Worm (Caenorhabditis elegans): ENCODE results near the gene srd-49.

Gene srd-49

DNA sequence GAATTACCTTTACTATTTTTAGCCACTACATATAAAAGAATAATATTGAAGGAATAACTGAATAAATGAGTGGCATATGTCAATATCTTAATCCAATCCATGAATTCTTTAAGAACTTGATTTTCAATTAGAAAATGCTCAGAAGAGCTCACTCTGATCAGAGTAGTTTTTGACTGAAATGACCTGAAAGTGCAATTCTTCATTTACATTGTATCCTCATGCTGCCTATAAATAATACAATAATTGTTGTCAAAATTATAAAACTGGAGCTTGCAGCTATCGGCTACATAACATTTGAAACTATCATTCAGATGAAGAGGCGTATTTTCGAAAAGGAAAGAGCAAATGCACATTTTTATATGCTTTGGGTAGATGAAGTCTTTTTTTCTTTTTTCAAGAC is 28.2 kb downstream of the srd-49 start, which contains the start of gene srxa-19:
Gene srxa-19 (minus strand): TSS at position 101 of the 400 bp plus-strand sequence.
- TF ChIP-seq hnd-1 (tag; optimal IDR thresholded peaks at IDR 0.05), result no peak
- TF ChIP-seq tbx-11 (GFP tag; IDR thresholded peaks at IDR 0.05), result no peak
- no peak for TF ChIP-seq tra-4 (tag; optimal IDR thresholded peaks at IDR 0.05)
- no peak for TF ChIP-seq ceh-36 (tag; optimal IDR thresholded peaks at IDR 0.05)
- TF ChIP-seq tbx-37 (GFP tag; conservative IDR thresholded peaks at IDR 0.05), result no peak
- no peak for TF ChIP-seq pes-1 (GFP tag; IDR thresholded peaks at IDR 0.05)
- TF ChIP-seq hmg-4 (GFP tag; optimal IDR thresholded peaks at IDR 0.05), result no peak
- no peak for TF ChIP-seq sea-1 (GFP tag; conservative IDR thresholded peaks at IDR 0.05)
- TF ChIP-seq hmbx-1 (tag; optimal IDR thresholded peaks at IDR 0.05), result no peak
- no peak for TF ChIP-seq aly-1 (tag; optimal IDR thresholded peaks at IDR 0.05)
- TF ChIP-seq F13C5.2 (tag; optimal IDR thresholded peaks at IDR 0.05), result no peak
- TF ChIP-seq ceh-13 (GFP tag; optimal IDR thresholded peaks at IDR 0.05), result no peak
- TF ChIP-seq flt-1 (GFP tag; IDR thresholded peaks at IDR 0.05), result no peak
- TF ChIP-seq B0310.2 (tag; optimal IDR thresholded peaks at IDR 0.05), result no peak
- no peak for TF ChIP-seq ets-7 (tag; optimal IDR thresholded peaks at IDR 0.05)
- no peak for TF ChIP-seq ama-1 (optimal IDR thresholded peaks at IDR 0.05)
- no peak for TF ChIP-seq scrt-1 (GFP tag; IDR thresholded peaks at IDR 0.05)

DNA sequence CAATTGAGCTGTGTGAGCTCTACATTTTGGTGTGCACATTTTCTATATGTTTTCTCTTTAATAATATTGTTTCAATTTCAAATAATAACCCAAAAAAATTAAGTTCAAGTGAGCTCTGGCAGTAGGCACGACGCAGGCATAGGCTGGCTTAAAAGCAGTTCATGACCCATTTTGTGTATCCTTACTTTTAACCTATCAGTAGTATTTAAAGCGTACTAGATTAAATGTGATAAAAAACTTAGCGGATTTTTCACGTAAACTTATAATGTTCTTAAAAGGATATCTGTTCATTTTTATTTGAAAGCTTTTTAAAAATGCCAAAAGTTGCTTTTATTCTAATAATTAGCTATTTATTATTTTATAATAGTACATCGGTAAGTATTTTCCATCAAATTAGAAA is 28.9 kb downstream of the srd-49 start, which contains the start of gene C08B6.6:
Gene C08B6.6 (plus strand): TSS at position 301 of the 400 bp plus-strand sequence.
- TF ChIP-seq pes-1 (GFP tag; IDR thresholded peaks at IDR 0.05) (no peak), hmg-4 (GFP tag; optimal IDR thresholded peaks at IDR 0.05) (no peak), tbx-37 (GFP tag; conservative IDR thresholded peaks at IDR 0.05) (no peak), ama-1 (optimal IDR thresholded peaks at IDR 0.05) (no peak), sea-1 (GFP tag; conservative IDR thresholded peaks at IDR 0.05) (no peak), tra-4 (tag; optimal IDR thresholded peaks at IDR 0.05) (no peak), B0310.2 (tag; optimal IDR thresholded peaks at IDR 0.05) (no peak), ceh-13 (GFP tag; optimal IDR thresholded peaks at IDR 0.05) (no peak), hnd-1 (tag; optimal IDR thresholded peaks at IDR 0.05) (no peak), aly-1 (tag; optimal IDR thresholded peaks at IDR 0.05) (no peak), tbx-11 (GFP tag; IDR thresholded peaks at IDR 0.05) (no peak), scrt-1 (GFP tag; IDR thresholded peaks at IDR 0.05) (no peak), F13C5.2 (tag; optimal IDR thresholded peaks at IDR 0.05) (no peak), hmbx-1 (tag; optimal IDR thresholded peaks at IDR 0.05) (no peak), flt-1 (GFP tag; IDR thresholded peaks at IDR 0.05) (no peak), ceh-36 (tag; optimal IDR thresholded peaks at IDR 0.05) (no peak)

DNA sequence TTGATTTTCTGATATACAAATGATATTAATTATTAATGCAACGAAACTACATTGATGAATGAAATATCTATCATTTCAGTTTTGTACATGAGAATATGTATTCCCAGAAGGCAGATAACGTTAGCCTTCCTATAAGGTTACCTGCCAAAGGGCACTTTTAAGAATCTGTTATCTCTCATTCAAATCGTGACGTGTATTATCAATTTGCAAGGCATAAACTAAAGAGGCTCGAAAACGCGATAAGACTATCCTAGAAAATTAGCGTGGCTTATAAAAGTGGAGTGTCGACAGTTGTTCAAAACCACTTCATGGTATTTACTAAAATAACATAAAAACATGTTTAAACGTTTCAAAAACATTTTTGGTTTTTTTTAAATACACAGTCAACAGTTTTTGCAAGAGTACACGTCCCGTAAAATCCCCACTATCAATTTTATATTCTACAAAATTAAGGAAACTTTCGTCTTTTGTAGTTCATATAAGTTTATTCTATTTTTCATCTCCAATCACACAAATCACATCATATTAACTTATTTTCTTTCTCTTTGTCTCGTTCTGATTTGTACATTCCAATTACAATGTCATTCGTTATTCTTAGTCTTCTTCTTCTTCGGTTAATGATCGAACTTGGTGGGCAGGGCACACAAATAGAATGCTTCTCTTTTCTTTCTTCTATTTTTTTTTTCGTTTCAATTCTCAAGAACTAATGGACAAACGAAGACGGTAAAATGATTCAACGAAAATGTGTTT is 30.5 kb downstream of the srd-49 start, which contains the start of gene C08B6.10:
Gene C08B6.10 (plus strand): TSS at position 700 of the 750 bp plus-strand sequence.
- TF ChIP-seq ama-1 (optimal IDR thresholded peaks at IDR 0.05) (no peak), tbx-11 (GFP tag; IDR thresholded peaks at IDR 0.05) (no peak), F13C5.2 (tag; optimal IDR thresholded peaks at IDR 0.05) (no peak), ceh-13 (GFP tag; optimal IDR thresholded peaks at IDR 0.05) (no peak), tra-4 (tag; optimal IDR thresholded peaks at IDR 0.05) (no peak), pes-1 (GFP tag; IDR thresholded peaks at IDR 0.05) (no peak), hmg-4 (GFP tag; optimal IDR thresholded peaks at IDR 0.05) (no peak), flt-1 (GFP tag; IDR thresholded peaks at IDR 0.05) (no peak), ceh-36 (tag; optimal IDR thresholded peaks at IDR 0.05) (no peak), sea-1 (GFP tag; conservative IDR thresholded peaks at IDR 0.05) (no peak), hnd-1 (tag; optimal IDR thresholded peaks at IDR 0.05) (no peak), scrt-1 (GFP tag; IDR thresholded peaks at IDR 0.05) (no peak), tbx-37 (GFP tag; conservative IDR thresholded peaks at IDR 0.05) (no peak), hmbx-1 (tag; optimal IDR thresholded peaks at IDR 0.05) (no peak), B0310.2 (tag; optimal IDR thresholded peaks at IDR 0.05) (no peak), aly-1 (tag; optimal IDR thresholded peaks at IDR 0.05) (no peak), ets-7 (tag; optimal IDR thresholded peaks at IDR 0.05) (no peak)

DNA sequence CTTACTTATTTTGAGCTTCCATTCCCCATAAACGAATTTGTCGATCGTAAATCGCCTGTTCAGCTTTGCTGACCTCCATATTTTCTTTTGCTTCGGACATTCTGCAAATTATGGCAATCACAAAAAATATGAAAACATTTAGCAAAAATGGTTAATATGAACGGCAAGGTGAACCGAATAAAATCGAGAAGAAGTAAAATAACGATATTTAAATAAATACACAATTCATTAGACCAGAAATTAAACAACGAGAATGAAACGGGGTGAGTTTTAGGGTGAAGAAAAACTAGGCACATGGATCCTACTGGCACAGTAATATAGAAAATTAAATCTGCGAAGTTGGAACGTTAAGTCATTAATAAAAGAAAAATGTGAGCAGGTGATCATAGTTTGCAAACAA is 35.7 kb downstream of the srd-49 start, which contains the start of gene aos-1:
Gene aos-1 (minus strand): TSS at position 101 of the 400 bp plus-strand sequence.
- no peak for TF ChIP-seq sea-1 (GFP tag; conservative IDR thresholded peaks at IDR 0.05)
- no peak for TF ChIP-seq flt-1 (GFP tag; IDR thresholded peaks at IDR 0.05)
- TF ChIP-seq hmg-4 (GFP tag; optimal IDR thresholded peaks at IDR 0.05), result no peak
- no peak for TF ChIP-seq B0310.2 (tag; optimal IDR thresholded peaks at IDR 0.05)
- TF ChIP-seq tbx-37 (GFP tag; conservative IDR thresholded peaks at IDR 0.05), result no peak
- TF ChIP-seq tbx-11 (GFP tag; IDR thresholded peaks at IDR 0.05), result no peak
- no peak for TF ChIP-seq hmbx-1 (tag; optimal IDR thresholded peaks at IDR 0.05)
- TF ChIP-seq aly-1 (tag; optimal IDR thresholded peaks at IDR 0.05), result no peak
- TF ChIP-seq ceh-36 (tag; optimal IDR thresholded peaks at IDR 0.05), result no peak
- TF ChIP-seq ama-1 (optimal IDR thresholded peaks at IDR 0.05), result no peak
- no peak for TF ChIP-seq hnd-1 (tag; optimal IDR thresholded peaks at IDR 0.05)
- TF ChIP-seq pes-1 (GFP tag; IDR thresholded peaks at IDR 0.05), result no peak
- TF ChIP-seq ceh-13 (GFP tag; optimal IDR thresholded peaks at IDR 0.05), result no peak
- no peak for TF ChIP-seq ets-7 (tag; optimal IDR thresholded peaks at IDR 0.05)
- no peak for TF ChIP-seq tra-4 (tag; optimal IDR thresholded peaks at IDR 0.05)
- no peak for TF ChIP-seq F13C5.2 (tag; optimal IDR thresholded peaks at IDR 0.05)
- no peak for TF ChIP-seq scrt-1 (GFP tag; IDR thresholded peaks at IDR 0.05)

DNA sequence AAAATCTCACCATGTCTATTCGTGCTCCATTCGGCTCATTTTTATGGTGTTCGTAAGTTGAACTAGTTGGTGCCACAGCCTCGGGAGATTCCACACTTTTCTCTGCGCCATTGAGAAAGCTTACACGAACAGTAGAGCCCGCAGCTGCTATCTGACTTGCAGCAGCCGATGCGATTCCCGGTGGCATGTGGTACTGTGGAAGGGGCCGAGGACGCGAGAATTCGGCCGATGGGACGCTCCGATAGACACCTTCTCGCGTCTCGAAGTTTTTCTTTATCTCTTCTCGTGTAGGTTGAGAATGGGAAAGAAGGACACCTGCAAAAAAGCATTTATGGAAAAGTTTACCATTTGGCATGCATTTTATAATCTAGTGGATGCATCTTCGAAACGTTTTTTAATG is 38.8 kb downstream of the srd-49 start:
- TF ChIP-seq ama-1 (optimal IDR thresholded peaks at IDR 0.05), result no peak
- TF ChIP-seq ceh-13 (GFP tag; optimal IDR thresholded peaks at IDR 0.05), result no peak
- no peak for TF ChIP-seq tbx-11 (GFP tag; IDR thresholded peaks at IDR 0.05)
- no peak for TF ChIP-seq tbx-37 (GFP tag; conservative IDR thresholded peaks at IDR 0.05)
- TF ChIP-seq hmg-4 (GFP tag; optimal IDR thresholded peaks at IDR 0.05), result no peak
- no peak for TF ChIP-seq hmbx-1 (tag; optimal IDR thresholded peaks at IDR 0.05)
- no peak for TF ChIP-seq ets-7 (tag; optimal IDR thresholded peaks at IDR 0.05)
- no peak for TF ChIP-seq pes-1 (GFP tag; IDR thresholded peaks at IDR 0.05)
- no peak for TF ChIP-seq tra-4 (tag; optimal IDR thresholded peaks at IDR 0.05)
- TF ChIP-seq scrt-1 (GFP tag; IDR thresholded peaks at IDR 0.05), result no peak
- no peak for TF ChIP-seq sea-1 (GFP tag; conservative IDR thresholded peaks at IDR 0.05)
- no peak for TF ChIP-seq aly-1 (tag; optimal IDR thresholded peaks at IDR 0.05)
- TF ChIP-seq F13C5.2 (tag; optimal IDR thresholded peaks at IDR 0.05), result no peak
- TF ChIP-seq flt-1 (GFP tag; IDR thresholded peaks at IDR 0.05), result no peak
- TF ChIP-seq B0310.2 (tag; optimal IDR thresholded peaks at IDR 0.05), result no peak

DNA sequence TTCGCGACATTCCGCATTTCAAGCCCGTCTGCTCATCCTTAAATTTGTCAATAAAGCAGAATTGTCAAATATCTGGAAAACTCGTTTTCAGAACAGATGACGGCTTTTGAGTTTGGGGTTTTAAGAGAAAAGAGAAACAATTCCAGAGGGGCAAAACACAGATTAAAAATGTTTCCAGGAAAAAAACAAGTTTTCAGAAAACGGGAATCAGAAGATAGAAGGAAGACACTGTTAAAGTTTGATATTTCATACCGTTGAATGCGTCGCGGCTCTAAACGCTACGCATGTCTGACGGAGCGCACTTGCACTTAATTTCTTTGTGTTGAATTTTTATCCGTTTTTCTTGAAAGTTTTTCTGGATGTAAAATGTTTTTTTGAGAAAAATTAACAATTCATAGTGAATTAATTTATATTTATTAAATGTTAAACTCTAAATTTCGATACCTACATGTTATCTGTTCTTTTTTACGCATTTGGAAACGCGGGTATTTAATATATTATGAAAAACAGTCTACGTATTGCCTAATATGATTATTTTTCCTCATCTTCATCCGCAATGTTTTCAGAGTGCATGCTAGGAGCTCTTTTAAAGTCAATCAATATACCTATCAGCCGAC is 39.7 kb downstream of the srd-49 start, which contains the start of the genes C08B6.18, wdr-20 and C08B6.8:
Gene C08B6.18 (minus strand): TSS at position 51 of the 617 bp plus-strand sequence.
Gene wdr-20 (minus strand): TSS at position 82 of the 617 bp plus-strand sequence.
Gene C08B6.8 (plus strand): TSS at position 567 of the 617 bp plus-strand sequence.
- TF ChIP-seq ceh-36 (tag; optimal IDR thresholded peaks at IDR 0.05) (no peak), tbx-37 (GFP tag; conservative IDR thresholded peaks at IDR 0.05) (no peak), tbx-11 (GFP tag; IDR thresholded peaks at IDR 0.05) (no peak), scrt-1 (GFP tag; IDR thresholded peaks at IDR 0.05) (no peak), hmbx-1 (tag; optimal IDR thresholded peaks at IDR 0.05) (no peak), sea-1 (GFP tag; conservative IDR thresholded peaks at IDR 0.05) (no peak), ets-7 (tag; optimal IDR thresholded peaks at IDR 0.05) (no peak), flt-1 (GFP tag; IDR thresholded peaks at IDR 0.05) (no peak), tra-4 (tag; optimal IDR thresholded peaks at IDR 0.05) (no peak), aly-1 (tag; optimal IDR thresholded peaks at IDR 0.05) (no peak), pes-1 (GFP tag; IDR thresholded peaks at IDR 0.05) (no peak), F13C5.2 (tag; optimal IDR thresholded peaks at IDR 0.05) (no peak), B0310.2 (tag; optimal IDR thresholded peaks at IDR 0.05) (no peak), ama-1 (optimal IDR thresholded peaks at IDR 0.05) (no peak), hnd-1 (tag; optimal IDR thresholded peaks at IDR 0.05) (no peak), hmg-4 (GFP tag; optimal IDR thresholded peaks at IDR 0.05) (no peak), ceh-13 (GFP tag; optimal IDR thresholded peaks at IDR 0.05) (no peak)
